Worm (Caenorhabditis elegans) whole organism, L1 larva: ENCODE data around the gene tsp-11.

ENCODE experiments used
- C16A3.4 ChIP-seq: fragments of 150-350 bp; optimal IDR thresholded peaks from 2 replicates; lab custom pipeline; 2014; ENCODE audit warnings: missing biosample characterization, missing genetic modification characterization
- Y116A8C.19 ChIP-seq: sonication (generic microtip); optimal IDR thresholded peaks from 2 replicates; lab custom pipeline; 2016; ENCODE audit warnings: missing compliant biosample characterization, missing genetic modification characterization, borderline replicate concordance
- alr-1 ChIP-seq: fragments of 200-800 bp; sonication (Bioruptor generic); optimal IDR thresholded peaks from 2 replicates; lab custom pipeline; 2018; ENCODE audit warnings: borderline replicate concordance, mild to moderate bottlenecking, missing genetic modification characterization, missing compliant biosample characterization
- ama-1 ChIP-seq: fragments of 150-350 bp; optimal IDR thresholded peaks from 2 replicates; lab custom pipeline; 2014
- blmp-1 ChIP-seq: fragments of 150-350 bp; optimal IDR thresholded peaks from 2 replicates; lab custom pipeline; 2014; ENCODE audit warnings: missing biosample characterization, missing genetic modification characterization
- ceh-82 ChIP-seq, 3 experiments: fragments of 150-350 bp in 1 of 3; sonication (generic microtip) in 2 of 3; optimal IDR thresholded peaks; 2 replicates each; lab custom pipeline; 2014 to 2017; ENCODE audit warnings: missing biosample characterization in 3 of 3, missing genetic modification characterization in 3 of 3
- egl-13 ChIP-seq: sonication (generic microtip); optimal IDR thresholded peaks from 2 replicates; lab custom pipeline; 2016; ENCODE audit warnings: missing genotype, missing genetic modification reagents, missing genetic modification characterization, missing compliant biosample characterization
- egl-27 ChIP-seq, 2 experiments: fragments of 150-350 bp in 1 of 2; sonication (generic microtip); optimal IDR thresholded peaks; 3 replicates each; lab custom pipeline; 2017 to 2018; ENCODE audit warnings: missing biosample characterization in 2 of 2, missing genetic modification characterization in 2 of 2, missing genetic modification reagents in 2 of 2
- elt-2 ChIP-seq: sonication (generic microtip); optimal IDR thresholded peaks from 2 replicates; lab custom pipeline; 2016; ENCODE audit warnings: missing genetic modification characterization, mild to moderate bottlenecking, inconsistent platforms, missing compliant biosample characterization, missing genetic modification reagents
- elt-3 ChIP-seq, 6 experiments: fragments of 150-350 bp in 1 of 6; sonication (generic microtip); optimal IDR thresholded peaks; 2 replicates each; lab custom pipeline; 2017 to 2018; ENCODE audit warnings: missing biosample characterization in 6 of 6, missing genetic modification characterization in 6 of 6, inconsistent platforms in 1 of 6
- ets-5 ChIP-seq: fragments of 200-800 bp; sonication (Bioruptor generic); IDR thresholded peaks from 2 replicates; pipeline ENCODE4 v1.3.6; 2022; ENCODE audit warnings: missing genetic modification characterization, missing compliant biosample characterization
- fkh-4 ChIP-seq: sonication (generic microtip); optimal IDR thresholded peaks from 2 replicates; lab custom pipeline; 2016; ENCODE audit warnings: missing compliant biosample characterization, missing genetic modification characterization, borderline replicate concordance
- fkh-8 ChIP-seq: sonication (generic microtip); optimal IDR thresholded peaks from 2 replicates; lab custom pipeline; 2016; ENCODE audit warnings: mild to moderate bottlenecking, missing genetic modification characterization, missing compliant biosample characterization
- grh-1 ChIP-seq: fragments of 200-800 bp; sonication (Bioruptor generic); IDR thresholded peaks from 2 replicates; pipeline ENCODE4 v1.3.6; 2022; ENCODE audit warnings: missing genetic modification reagents, missing genetic modification characterization, missing compliant biosample characterization
- isw-1 ChIP-seq: fragments of 200-800 bp; sonication (Bioruptor generic); IDR thresholded peaks from 2 replicates; pipeline ENCODE4 v1.3.6; 2022; ENCODE audit warnings: missing genetic modification characterization, missing compliant biosample characterization
- jun-1 ChIP-seq: fragments of 150-350 bp; optimal IDR thresholded peaks from 2 replicates; lab custom pipeline; 2014; ENCODE audit warnings: missing biosample characterization, missing genetic modification reagents, missing genetic modification characterization
- lin-14 ChIP-seq: fragments of 200-800 bp; sonication (Bioruptor generic); optimal IDR thresholded peaks from 2 replicates; lab custom pipeline; 2018; ENCODE audit warnings: mild to moderate bottlenecking, missing genetic modification characterization, moderate library complexity, missing compliant biosample characterization
- lin-35 ChIP-seq, 2 experiments: fragments of 150-350 bp; optimal IDR thresholded peaks; 2 replicates each; lab custom pipeline; 2014; ENCODE audit warnings: missing biosample characterization in 2 of 2, missing genetic modification characterization in 2 of 2, missing genetic modification reagents in 2 of 2
- lir-3 ChIP-seq: sonication (generic microtip); optimal IDR thresholded peaks from 2 replicates; lab custom pipeline; 2016; ENCODE audit warnings: mild to moderate bottlenecking, missing genetic modification characterization, moderate library complexity, missing compliant biosample characterization; ENCODE audit not compliant: poor library complexity
- mep-1 ChIP-seq: fragments of 150-350 bp; optimal IDR thresholded peaks from 2 replicates; lab custom pipeline; 2014; ENCODE audit warnings: missing biosample characterization, missing genetic modification characterization
- nhr-12 ChIP-seq: sonication (generic microtip); optimal IDR thresholded peaks from 2 replicates; lab custom pipeline; 2017; ENCODE audit warnings: missing biosample characterization, missing genetic modification characterization
- nhr-20 ChIP-seq: sonication (generic microtip); optimal IDR thresholded peaks from 2 replicates; lab custom pipeline; 2016; ENCODE audit warnings: mild to moderate bottlenecking, missing genetic modification characterization, missing compliant biosample characterization
- nhr-237 ChIP-seq: fragments of 150-350 bp; optimal IDR thresholded peaks from 2 replicates; lab custom pipeline; 2014; ENCODE audit warnings: missing biosample characterization, missing genetic modification characterization
- nhr-71 ChIP-seq: sonication (generic microtip); optimal IDR thresholded peaks from 2 replicates; lab custom pipeline; 2016; ENCODE audit warnings: mild to moderate bottlenecking, missing genetic modification characterization, moderate library complexity, missing compliant biosample characterization
- nhr-76 ChIP-seq: sonication (generic microtip); optimal IDR thresholded peaks from 2 replicates; lab custom pipeline; 2017; ENCODE audit warnings: missing biosample characterization, missing genetic modification characterization
- nhr-77 ChIP-seq: fragments of 150-350 bp; optimal IDR thresholded peaks from 2 replicates; lab custom pipeline; 2014; ENCODE audit warnings: missing biosample characterization, missing genetic modification characterization
- nhr-84 ChIP-seq: sonication (generic microtip); optimal IDR thresholded peaks from 2 replicates; lab custom pipeline; 2017; ENCODE audit warnings: missing biosample characterization, missing genetic modification characterization
- nhr-90 ChIP-seq: sonication (generic microtip); optimal IDR thresholded peaks from 2 replicates; lab custom pipeline; 2016; ENCODE audit warnings: mild to moderate bottlenecking, missing genetic modification characterization, missing compliant biosample characterization; ENCODE audit not compliant: poor library complexity
- rnt-1 ChIP-seq: sonication (generic microtip); optimal IDR thresholded peaks from 2 replicates; lab custom pipeline; 2016; ENCODE audit warnings: mild to moderate bottlenecking, missing genetic modification characterization, moderate library complexity, missing compliant biosample characterization
- skn-1 ChIP-seq: fragments of 150-350 bp; optimal IDR thresholded peaks from 2 replicates; lab custom pipeline; 2014; ENCODE audit warnings: missing biosample characterization, missing genetic modification characterization
- snpc-4 ChIP-seq: fragments of 150-350 bp; optimal IDR thresholded peaks from 2 replicates; lab custom pipeline; 2014; ENCODE audit warnings: missing biosample characterization, missing genetic modification characterization
- snu-23 ChIP-seq: sonication (generic microtip); optimal IDR thresholded peaks from 2 replicates; lab custom pipeline; 2016; ENCODE audit warnings: missing genetic modification characterization, missing compliant biosample characterization
- sox-4 ChIP-seq: sonication (generic microtip); optimal IDR thresholded peaks from 2 replicates; lab custom pipeline; 2016; ENCODE audit warnings: missing genetic modification characterization, missing compliant biosample characterization
- sptf-1 ChIP-seq: fragments of 150-350 bp; optimal IDR thresholded peaks from 2 replicates; lab custom pipeline; 2014; ENCODE audit warnings: missing biosample characterization, missing genetic modification characterization
- tbx-2 ChIP-seq: sonication (generic microtip); optimal IDR thresholded peaks from 2 replicates; lab custom pipeline; 2016; ENCODE audit warnings: missing genetic modification characterization, missing compliant biosample characterization
- unc-130 ChIP-seq: fragments of 150-350 bp; optimal IDR thresholded peaks from 2 replicates; lab custom pipeline; 2017; ENCODE audit warnings: missing biosample characterization, missing genetic modification characterization, inconsistent platforms
- unc-30 ChIP-seq: sonication (generic microtip); optimal IDR thresholded peaks from 2 replicates; lab custom pipeline; 2017; ENCODE audit warnings: missing biosample characterization, missing genetic modification characterization
- unc-62 ChIP-seq: fragments of 150-350 bp; optimal IDR thresholded peaks from 2 replicates; lab custom pipeline; 2014; ENCODE audit warnings: missing biosample characterization, missing genetic modification reagents, missing genetic modification characterization
- unc-86 ChIP-seq: sonication (generic microtip); optimal IDR thresholded peaks from 2 replicates; lab custom pipeline; 2016; ENCODE audit warnings: missing genetic modification characterization, missing compliant biosample characterization
- vab-15 ChIP-seq: sonication (generic microtip); optimal IDR thresholded peaks from 2 replicates; lab custom pipeline; 2017; ENCODE audit warnings: missing genotype, mild to moderate bottlenecking, missing genetic modification characterization, missing compliant biosample characterization
- xbp-1 ChIP-seq: sonication (generic microtip); optimal IDR thresholded peaks from 2 replicates; lab custom pipeline; 2016; ENCODE audit warnings: missing genetic modification characterization, missing compliant biosample characterization
- zag-1 ChIP-seq: fragments of 150-350 bp; optimal IDR thresholded peaks from 2 replicates; lab custom pipeline; 2014; ENCODE audit warnings: missing biosample characterization, missing genetic modification characterization
- ztf-11 ChIP-seq, 2 experiments: sonication (generic microtip); optimal IDR thresholded peaks; 2 replicates each; lab custom pipeline; 2016 to 2017; ENCODE audit warnings: missing genetic modification characterization in 2 of 2, missing biosample characterization in 1 of 2, missing compliant biosample characterization in 1 of 2

The tsp-11 gene

ce11 chrX:9208492-9208891 lies 45.5 kb downstream of the tsp-11 start:
- no peak for TF ChIP-seq sptf-1 (tag; lab: Kevin White, UChicago)
- no peak for TF ChIP-seq nhr-76 (tag; lab: Kevin White, UChicago)

- TF ChIP-seq unc-30 (no peak), nhr-12 (no peak), elt-3 (tag; optimal IDR thresholded peaks at IDR 0.05; lab: Kevin White, UChicago) (no peak), nhr-90 (tag; lab: Kevin White, UChicago) (no peak), ztf-11 (tag; optimal IDR thresholded peaks at IDR 0.05; lab: Kevin White, UChicago) (no peak), sptf-1 (tag; lab: Kevin White, UChicago) (no peak), Y116A8C.19 (tag; lab: Kevin White, UChicago) (no peak), alr-1 (tag; lab: Kevin White, UChicago) (no peak), lin-14 (GFP tag; lab: Kevin White, UChicago) (no peak), nhr-77 (tag; lab: Kevin White, UChicago) (no peak), nhr-76 (tag; lab: Kevin White, UChicago) (no peak)
Measured at ce11 chrX:9208933-9209332, 46.0 kb downstream of the tsp-11 start.

- TF ChIP-seq lin-14 (GFP tag; lab: Kevin White, UChicago) (peak; percentile 9), isw-1 (GFP tag; lab: Robert Waterston, UW) (no peak), nhr-90 (tag; lab: Kevin White, UChicago) (peak; percentile 15), fkh-4 (no peak), sox-4 (tag; lab: Kevin White, UChicago) (no peak), elt-2 (peak; percentile 45), lin-35 (GFP tag; optimal IDR thresholded peaks at IDR 0.05; lab: Kevin White, UChicago) (peak in 1 of 2 experiments; percentile 23), ama-1 (lab: Kevin White, UChicago) (no peak)
Measured at ce11 chrX:9210086-9210485, 47.1 kb downstream of the tsp-11 start.

- TF ChIP-seq tbx-2, result no peak
- TF ChIP-seq nhr-84, result no peak
- TF ChIP-seq egl-27 (tag; optimal IDR thresholded peaks at IDR 0.05; lab: Kevin White, UChicago), result no peak
- TF ChIP-seq rnt-1 (tag; lab: Kevin White, UChicago), result no peak
- TF ChIP-seq elt-2, result peak; percentile 55
- TF ChIP-seq vab-15 (tag; lab: Kevin White, UChicago), result no peak
- no peak for TF ChIP-seq ets-5 (GFP tag; lab: Robert Waterston, UW)
- TF ChIP-seq snpc-4 (tag; lab: Kevin White, UChicago), result no peak
- TF ChIP-seq C16A3.4 (tag; lab: Kevin White, UChicago), result no peak
- TF ChIP-seq lin-14 (GFP tag; lab: Kevin White, UChicago), result no peak
- no peak for TF ChIP-seq blmp-1 (tag; lab: Kevin White, UChicago)
- peak in 1 of 2 experiments; percentile 29 for TF ChIP-seq lin-35 (GFP tag; optimal IDR thresholded peaks at IDR 0.05; lab: Kevin White, UChicago)
- TF ChIP-seq nhr-12, result no peak
Measured at ce11 chrX:9212675-9213074, 49.7 kb downstream of the tsp-11 start.

- TF ChIP-seq unc-62 (no peak), elt-3 (tag; optimal IDR thresholded peaks at IDR 0.05; lab: Kevin White, UChicago) (peak in 4 of 6 experiments; percentile 15 to 87 (median 42)), mep-1 (tag; lab: Kevin White, UChicago) (peak; percentile 29), zag-1 (tag; lab: Kevin White, UChicago) (no peak), ceh-82 (tag; optimal IDR thresholded peaks at IDR 0.05; lab: Kevin White, UChicago) (no peak), lir-3 (tag; lab: Kevin White, UChicago) (no peak), xbp-1 (tag; lab: Kevin White, UChicago) (no peak), nhr-237 (tag; lab: Kevin White, UChicago) (no peak), unc-130 (tag; lab: Kevin White, UChicago) (peak; percentile 60), skn-1 (tag; lab: Kevin White, UChicago) (peak; percentile 23), elt-2 (peak; percentile 81), snu-23 (peak; percentile 76), nhr-71 (tag; lab: Kevin White, UChicago) (peak; percentile 72), grh-1 (0 out of 2 replicates have a peak, but pooled peaks have one; percentile 36), nhr-20 (tag; lab: Kevin White, UChicago) (peak; percentile 90), blmp-1 (tag; lab: Kevin White, UChicago) (peak; percentile 77), lin-35 (GFP tag; optimal IDR thresholded peaks at IDR 0.05; lab: Kevin White, UChicago) (peak in 1 of 2 experiments; percentile 79), lin-14 (GFP tag; lab: Kevin White, UChicago) (peak; percentile 70), egl-13 (tag; lab: Kevin White, UChicago) (no peak), sox-4 (tag; lab: Kevin White, UChicago) (no peak), unc-86 (tag; lab: Kevin White, UChicago) (no peak), jun-1 (tag; lab: Kevin White, UChicago) (peak; percentile 20), fkh-8 (tag; lab: Kevin White, UChicago) (no peak), tbx-2 (peak; percentile 48)
Measured at ce11 chrX:9213873-9214341, 50.9 kb downstream of the tsp-11 start, which contains the start of gene C35B8.3. C35B8.3 (plus strand) TSS chrX:9213923.
